Worm (Caenorhabditis elegans): Measurements from ENCODE around the gene vwa-8.
A peak's percentile ranks its signal among the peaks of the same experiment; 100 is the strongest.

The vwa-8 gene

DNA sequence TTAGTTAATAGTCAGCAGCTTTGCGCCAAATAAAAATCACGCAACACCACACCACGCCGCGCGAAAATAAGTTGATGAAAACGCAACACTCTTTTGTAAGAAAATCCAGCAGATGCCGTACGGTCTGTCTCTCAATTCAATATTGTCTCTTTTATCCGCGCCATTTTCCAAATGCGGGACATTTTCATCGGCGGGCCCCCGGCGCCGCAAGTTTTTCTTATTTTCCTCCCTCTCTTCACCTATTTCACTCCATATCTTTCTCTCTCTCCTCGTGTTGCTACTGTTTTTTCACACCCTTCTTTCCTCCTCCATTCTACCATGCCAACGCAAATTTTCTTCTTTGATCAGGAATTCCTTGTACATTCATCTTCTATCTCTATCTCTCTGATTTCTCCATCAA, 15.1 kb downstream of the vwa-8 start:
- TF ChIP-seq nhr-48 (tag; optimal IDR thresholded peaks at IDR 0.05) (peak; percentile 5), unc-62 (GFP tag; optimal IDR thresholded peaks at IDR 0.05 in 1 of 2) (peak in 1 of 2 experiments; percentile 1), unc-62 (tag; optimal IDR thresholded peaks at IDR 0.05) (no peak), hlh-30 (tag; optimal IDR thresholded peaks at IDR 0.05; ENCODE audit: insufficient read depth) (peak; percentile 25), hlh-11 (tag; optimal IDR thresholded peaks at IDR 0.05) (peak; percentile 6), T20F7.1 (GFP tag; optimal IDR thresholded peaks at IDR 0.05) (no peak), dve-1 (tag; optimal IDR thresholded peaks at IDR 0.05; ENCODE audit: insufficient read depth) (no peak), mxl-3 (GFP tag; optimal IDR thresholded peaks at IDR 0.05) (peak; percentile 16), egl-27 (tag; optimal IDR thresholded peaks at IDR 0.05) (no peak), pha-4 (GFP tag; IDR thresholded peaks at IDR 0.05) (no peak), pha-4 (tag; optimal IDR thresholded peaks at IDR 0.05) (no peak), lin-1 (GFP tag; IDR thresholded peaks at IDR 0.05) (no peak), daf-8 (GFP tag; IDR thresholded peaks at IDR 0.05) (no peak), ztf-11 (tag; optimal IDR thresholded peaks at IDR 0.05) (no peak), zip-2 (tag; optimal IDR thresholded peaks at IDR 0.05) (no peak), hif-1 (tag; optimal IDR thresholded peaks at IDR 0.05) (no peak), Y75B8A.6 (GFP tag; IDR thresholded peaks at IDR 0.05) (no peak), ceh-20 (GFP tag; IDR thresholded peaks at IDR 0.05) (no peak), zag-1 (tag; optimal IDR thresholded peaks at IDR 0.05) (no peak)

DNA sequence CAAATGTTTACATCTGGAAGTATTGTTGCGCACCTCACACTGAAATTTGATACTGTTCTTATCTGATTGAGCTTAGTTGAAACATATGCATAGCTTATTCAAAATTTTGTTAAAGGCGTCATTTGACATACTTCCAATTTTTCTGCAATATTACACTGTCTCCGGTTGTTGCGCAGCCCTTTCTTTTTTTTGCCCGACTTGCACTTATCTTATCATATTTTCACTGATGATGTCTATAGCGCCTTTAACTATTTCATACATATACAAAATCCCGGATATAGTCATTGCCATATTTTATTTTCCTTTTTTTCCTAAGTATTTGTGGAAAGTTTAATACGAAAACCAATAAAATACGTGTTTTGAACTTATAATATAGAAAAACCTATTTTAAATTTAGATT, 15.5 kb downstream of the vwa-8 start:
- TF ChIP-seq duxl-1 (tag; optimal IDR thresholded peaks at IDR 0.05; ENCODE audit: poor library complexity) (no peak), nhr-25 (tag; optimal IDR thresholded peaks at IDR 0.05; ENCODE audit: borderline replicate concordance, insufficient read depth) (peak; percentile 54)

DNA sequence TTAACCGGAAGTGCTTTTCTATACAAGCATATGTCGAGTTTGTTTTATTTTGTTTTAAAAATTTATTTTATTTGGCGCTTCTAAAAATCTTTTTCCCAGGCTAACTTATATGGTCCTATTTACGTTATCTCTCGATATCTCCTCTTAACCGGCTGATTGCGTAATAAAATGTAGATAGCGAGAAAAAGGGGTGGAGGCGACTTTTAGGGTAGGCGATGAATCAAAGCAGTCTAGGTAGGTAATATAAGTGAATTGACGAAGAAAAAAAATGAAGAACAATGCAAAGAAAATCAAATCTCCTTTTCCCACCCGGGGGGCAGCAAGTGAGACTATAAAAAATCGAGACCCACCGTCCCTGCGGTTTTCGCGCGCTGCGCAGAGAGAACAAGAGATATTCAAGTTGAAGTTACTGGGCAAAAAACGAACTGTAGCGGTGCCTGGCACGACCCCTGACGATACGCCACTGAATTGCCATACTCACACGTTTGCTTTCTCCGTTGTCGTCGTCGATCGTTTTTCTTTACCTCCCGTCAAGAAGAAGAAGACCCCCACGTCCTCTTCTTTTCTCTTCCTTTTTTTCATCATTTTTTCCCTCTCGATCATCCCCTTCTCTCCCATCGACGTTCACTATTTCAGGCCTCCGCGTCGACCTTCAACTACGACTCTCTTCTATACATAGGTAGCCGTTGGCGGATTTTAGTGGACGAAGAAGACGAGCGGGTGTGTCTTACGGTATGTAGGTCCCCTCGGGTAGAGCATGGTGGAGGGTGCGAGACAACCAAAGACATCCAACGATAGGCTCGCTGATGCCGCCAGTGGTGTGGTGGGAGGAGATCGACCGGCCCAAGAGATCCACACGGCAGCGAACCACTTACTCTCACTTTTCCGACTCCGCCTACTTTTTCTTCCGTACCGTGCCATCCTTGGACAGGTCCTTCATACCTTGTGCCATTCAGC, 16.9 kb downstream of the vwa-8 start, which contains the start of gene nhr-25:
Gene nhr-25, plus strand, starts transcription at position 637 of the 957 bp plus-strand sequence.
- TF ChIP-seq hlh-11 (tag; optimal IDR thresholded peaks at IDR 0.05) = peak; percentile 3
- TF ChIP-seq unc-62 (GFP tag; optimal IDR thresholded peaks at IDR 0.05 in 1 of 2) = peak in 1 of 2 experiments; percentile 62
- TF ChIP-seq unc-62 (tag; optimal IDR thresholded peaks at IDR 0.05) = no peak
- TF ChIP-seq nhr-25 (tag; optimal IDR thresholded peaks at IDR 0.05; ENCODE audit: borderline replicate concordance, insufficient read depth) = peak; percentile 99
- TF ChIP-seq mep-1 (tag; optimal IDR thresholded peaks at IDR 0.05) = peak; percentile 52
- no peak for TF ChIP-seq mxl-3 (GFP tag; optimal IDR thresholded peaks at IDR 0.05)
- TF ChIP-seq Y105C5A.15 (GFP tag; IDR thresholded peaks at IDR 0.05) = 0 out of 2 replicates have a peak, but pooled peaks have one; percentile 7
- TF ChIP-seq lsy-2 (tag; optimal IDR thresholded peaks at IDR 0.05) = peak in 1 of 2 experiments; percentile 3
- peak; percentile 50 for TF ChIP-seq nhr-28 (tag; optimal IDR thresholded peaks at IDR 0.05)
- TF ChIP-seq lin-1 (GFP tag; IDR thresholded peaks at IDR 0.05) = no peak
- no peak for TF ChIP-seq ceh-62 (tag; optimal IDR thresholded peaks at IDR 0.05)
- TF ChIP-seq duxl-1 (tag; optimal IDR thresholded peaks at IDR 0.05; ENCODE audit: poor library complexity) = no peak
- no peak for TF ChIP-seq aly-2 (tag; optimal IDR thresholded peaks at IDR 0.05)

DNA sequence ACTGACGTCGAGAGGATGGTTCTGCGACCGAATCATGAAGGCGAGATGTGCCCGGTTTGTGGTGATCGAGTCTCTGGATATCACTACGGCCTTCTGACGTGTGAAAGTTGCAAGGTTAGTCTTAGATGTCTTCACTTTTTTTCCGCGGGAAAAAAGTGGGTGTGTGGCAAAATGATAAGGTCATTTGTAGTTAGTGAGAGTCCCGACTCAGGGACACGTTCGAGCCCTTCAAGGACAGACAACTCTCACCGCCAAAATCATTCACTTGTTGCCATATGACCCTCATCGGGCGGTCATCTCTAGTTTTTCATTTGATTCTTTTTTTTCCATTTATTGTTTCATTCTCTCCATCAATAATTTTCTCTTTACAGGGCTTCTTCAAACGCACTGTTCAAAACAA, 17.6 kb downstream of the vwa-8 start:
- TF ChIP-seq dve-1 (tag; optimal IDR thresholded peaks at IDR 0.05; ENCODE audit: insufficient read depth) (no peak), hlh-30 (tag; optimal IDR thresholded peaks at IDR 0.05; ENCODE audit: insufficient read depth) (peak; percentile 51), mdl-1 (tag; optimal IDR thresholded peaks at IDR 0.05) (peak in 1 of 2 experiments; percentile 8), nhr-11 (tag; optimal IDR thresholded peaks at IDR 0.05) (no peak), nhr-25 (tag; optimal IDR thresholded peaks at IDR 0.05; ENCODE audit: borderline replicate concordance, insufficient read depth) (peak; percentile 99), nhr-28 (tag; optimal IDR thresholded peaks at IDR 0.05) (peak; percentile 36), unc-62 (GFP tag; optimal IDR thresholded peaks at IDR 0.05 in 1 of 2) (peak in 1 of 2 experiments; percentile 73), unc-62 (tag; optimal IDR thresholded peaks at IDR 0.05) (no peak), fos-1 (tag; optimal IDR thresholded peaks at IDR 0.05) (no peak)

Data from whole organism, L4 larva.